Fruit fly (Drosophila melanogaster): ENCODE data around the gene CG11714.

Gene CG11714

DNA sequence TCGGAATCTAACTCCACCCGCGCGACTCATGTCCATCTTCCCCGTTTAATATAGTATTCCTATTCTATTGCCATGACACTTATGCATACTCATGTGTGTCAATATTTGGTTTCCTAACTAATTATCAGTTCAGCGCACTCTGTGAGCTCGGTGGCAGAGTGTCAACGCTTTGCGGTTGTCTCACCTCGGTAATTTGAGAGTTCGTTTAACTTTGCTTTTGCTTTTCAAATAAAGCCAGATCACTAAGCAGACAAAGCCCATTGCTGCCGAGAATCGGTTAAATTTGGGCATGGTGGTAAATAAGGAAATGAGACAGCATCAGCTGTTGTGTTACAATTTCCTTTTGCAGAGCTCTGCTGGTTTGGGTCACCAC lies 17.8 kb upstream of the CG11714 start (continued):
- TF ChIP-seq wek (GFP tag; optimal IDR thresholded peaks at IDR 0.05) (peak; percentile 78), fd64A (GFP tag; optimal IDR thresholded peaks at IDR 0.05) (peak; percentile 60), bab2 (GFP tag; optimal IDR thresholded peaks at IDR 0.05) (peak; percentile 10), TFAM (GFP tag; optimal IDR thresholded peaks at IDR 0.05) (no peak), hkb (optimal IDR thresholded peaks at IDR 0.05) (no peak), hkb (GFP tag; IDR thresholded peaks at IDR 0.05) (no peak), CG3407 (GFP tag; optimal IDR thresholded peaks at IDR 0.05) (peak; percentile 63), kay (GFP tag; optimal IDR thresholded peaks at IDR 0.05) (peak; percentile 38), CG2199 (GFP tag; IDR thresholded peaks at IDR 0.05) (0 out of 3 replicates have a peak, but pooled peaks have one; percentile 39), CG18476 (GFP tag; optimal IDR thresholded peaks at IDR 0.05) (no peak), Xrp1 (GFP tag; IDR thresholded peaks at IDR 0.05) (peak; percentile 54; the same call in 1 of the 2 replicates), CG7556 (GFP tag; optimal IDR thresholded peaks at IDR 0.05) (peak; percentile 11), abd-A (tag; optimal IDR thresholded peaks at IDR 0.05) (no peak), Fer1 (GFP tag; optimal IDR thresholded peaks at IDR 0.05) (peak; percentile 54), bsh (GFP tag; optimal IDR thresholded peaks at IDR 0.05) (peak in 1 of 2 experiments; percentile 54), CG7963 (GFP tag; IDR thresholded peaks at IDR 0.05; ENCODE audit: partially characterized antibody) (no peak), Nf-YC (tag; optimal IDR thresholded peaks at IDR 0.05) (peak; percentile 21), Hr3 (GFP tag; optimal IDR thresholded peaks at IDR 0.05) (no peak), CG12942 (GFP tag; optimal IDR thresholded peaks at IDR 0.05) (peak; percentile 11), Eip74EF (GFP tag; optimal IDR thresholded peaks at IDR 0.05) (peak in 1 of 2 experiments; percentile 90), CG11723 (GFP tag; optimal IDR thresholded peaks at IDR 0.05) (peak; percentile 44), CG11398 (GFP tag; optimal IDR thresholded peaks at IDR 0.05) (peak; percentile 6), CG9727 (GFP tag; optimal IDR thresholded peaks at IDR 0.05) (peak; percentile 26), Trl (optimal IDR thresholded peaks at IDR 0.05) (no peak), Trl (GFP tag; optimal IDR thresholded peaks at IDR 0.05) (peak; percentile 17), CG4854 (GFP tag; optimal IDR thresholded peaks at IDR 0.05) (peak; percentile 2), Nf-YB (GFP tag; optimal IDR thresholded peaks at IDR 0.05) (no peak), CG2678 (tag; optimal IDR thresholded peaks at IDR 0.05) (peak; percentile 44), fru (optimal IDR thresholded peaks at IDR 0.05) (no peak), CG4424 (GFP tag; optimal IDR thresholded peaks at IDR 0.05) (no peak), tgo (GFP tag; IDR thresholded peaks at IDR 0.05) (no peak), E2f2 (GFP tag; IDR thresholded peaks at IDR 0.05) (peak; percentile 15; the same call in 1 of the 2 replicates), CG11456 (GFP tag; IDR thresholded peaks at IDR 0.05) (0 out of 3 replicates have a peak, but pooled peaks have one; percentile 43), Gug (GFP tag; IDR thresholded peaks at IDR 0.05) (no peak), HLHmδ (GFP tag; optimal IDR thresholded peaks at IDR 0.05) (peak; percentile 68), ranshi (GFP tag; IDR thresholded peaks at IDR 0.05) (peak; percentile 16; the same call in 1 of the 2 replicates), CG32767 (GFP tag; IDR thresholded peaks at IDR 0.05) (no peak), lov (optimal IDR thresholded peaks at IDR 0.05) (no peak), lov (GFP tag; IDR thresholded peaks at IDR 0.05) (0 out of 3 replicates have a peak, but pooled peaks have one; percentile 12), ara (GFP tag; IDR thresholded peaks at IDR 0.05) (0 out of 2 replicates have a peak, but pooled peaks have one; percentile 38), pfk (GFP tag; optimal IDR thresholded peaks at IDR 0.05) (no peak), tll (GFP tag; optimal IDR thresholded peaks at IDR 0.05) (no peak), croc (GFP tag; conservative IDR thresholded peaks at IDR 0.05) (no peak), CG11695 (GFP tag; IDR thresholded peaks at IDR 0.05) (no peak), Meics (GFP tag; optimal IDR thresholded peaks at IDR 0.05) (peak; percentile 31), CG12236 (GFP tag; optimal IDR thresholded peaks at IDR 0.05) (no peak), Side (GFP tag; optimal IDR thresholded peaks at IDR 0.05) (peak; percentile 47), Kr (GFP tag; optimal IDR thresholded peaks at IDR 0.05) (no peak), Ets97D (GFP tag; optimal IDR thresholded peaks at IDR 0.05) (no peak), CG10209 (GFP tag; optimal IDR thresholded peaks at IDR 0.05) (peak; percentile 27), kah (GFP tag; optimal IDR thresholded peaks at IDR 0.05) (no peak), CoRest (tag; optimal IDR thresholded peaks at IDR 0.05) (peak; percentile 5)
